Worm (Caenorhabditis elegans) whole organism, L4 larva: ENCODE results near the gene mam-7.
"Not testable (repeated sequence)": the region's sequence is repeated elsewhere in the genome, so short reads cannot be mapped to it uniquely, and the experiment has no call there.

Source experiments
- D1046.2 ChIP-seq: fragments of 200-800 bp; sonication (Bioruptor generic); IDR thresholded peaks from 2 replicates; pipeline ENCODE4 v1.3.6; 2022; ENCODE audit warnings: missing genetic modification characterization, missing compliant biosample characterization
- F26F4.8 ChIP-seq: fragments of 200-800 bp; sonication (Bioruptor generic); conservative IDR thresholded peaks from 2 replicates; pipeline ENCODE4 v1.3.6; 2022; ENCODE audit warnings: missing genetic modification characterization, missing compliant biosample characterization
- F44E2.7 ChIP-seq: fragments of 200-800 bp; sonication (Bioruptor generic); IDR thresholded peaks from 2 replicates; pipeline ENCODE4 v2.1.2; 2022; ENCODE audit warnings: missing genetic modification characterization, missing compliant biosample characterization
- R02D3.7 ChIP-seq: fragments of 150-350 bp; sonication (generic microtip); optimal IDR thresholded peaks from 3 replicates; lab custom pipeline; 2014; ENCODE audit warnings: missing biosample characterization, missing genetic modification characterization
- Y105C5A.15 ChIP-seq: fragments of 200-800 bp; sonication (Bioruptor generic); IDR thresholded peaks from 2 replicates; pipeline ENCODE4 v1.3.6; 2022; ENCODE audit warnings: missing genetic modification characterization, missing compliant biosample characterization
- Y48G9A.11 ChIP-seq: fragments of 200-800 bp; sonication (Bioruptor generic); IDR thresholded peaks from 2 replicates; pipeline ENCODE4 v1.3.6; 2022; ENCODE audit warnings: missing genetic modification reagents, missing genetic modification characterization, missing compliant biosample characterization
- ZK337.2 ChIP-seq: fragments of 200-800 bp; sonication (Bioruptor generic); IDR thresholded peaks from 2 replicates; pipeline ENCODE4 v1.3.6; 2022; ENCODE audit warnings: missing genetic modification reagents, missing genetic modification characterization, missing compliant biosample characterization
- arid-1 ChIP-seq: fragments of 200-800 bp; sonication (Bioruptor generic); conservative IDR thresholded peaks from 2 replicates; pipeline ENCODE4 v1.3.6; 2022; ENCODE audit warnings: missing genetic modification reagents, missing genetic modification characterization, missing compliant biosample characterization
- ceh-32 ChIP-seq: sonication (generic microtip); optimal IDR thresholded peaks from 2 replicates; lab custom pipeline; 2016; ENCODE audit warnings: mild to moderate bottlenecking, missing genetic modification characterization, missing compliant biosample characterization; ENCODE audit not compliant: poor library complexity
- cey-2 ChIP-seq: sonication (generic microtip); optimal IDR thresholded peaks from 3 replicates; lab custom pipeline; 2017; ENCODE audit warnings: missing genetic modification characterization, mild to moderate bottlenecking, missing compliant biosample characterization, antibody characterized with exemption, borderline replicate concordance; ENCODE audit not compliant: insufficient read depth
- ctbp-1 ChIP-seq: fragments of 200-800 bp; sonication (Bioruptor generic); IDR thresholded peaks from 2 replicates; pipeline ENCODE4 v1.3.6; 2022; ENCODE audit warnings: missing genetic modification reagents, missing genetic modification characterization, missing compliant biosample characterization
- daf-16 ChIP-seq, 3 experiments: sonication (generic microtip); optimal IDR thresholded peaks; 2 replicates each; lab custom pipeline; 2016 to 2017; ENCODE audit warnings: missing genetic modification characterization in 3 of 3, missing genetic modification reagents in 3 of 3, mild to moderate bottlenecking in 2 of 3, missing compliant biosample characterization in 2 of 3, missing biosample characterization in 1 of 3, moderate library complexity in 1 of 3
- dmd-8 ChIP-seq: fragments of 200-800 bp; sonication (Bioruptor generic); IDR thresholded peaks from 2 replicates; pipeline ENCODE4 v1.3.6; 2022; ENCODE audit warnings: missing genetic modification characterization, missing compliant biosample characterization
- fos-1 ChIP-seq: fragments of 150-350 bp; optimal IDR thresholded peaks from 2 replicates; lab custom pipeline; 2014; ENCODE audit warnings: missing biosample characterization, missing genetic modification characterization
- hlh-11 ChIP-seq: fragments of 200-800 bp; sonication (Bioruptor generic); optimal IDR thresholded peaks from 2 replicates; lab custom pipeline; 2018; ENCODE audit warnings: mild to moderate bottlenecking, missing genetic modification characterization, missing compliant biosample characterization
- hlh-30 ChIP-seq: sonication (generic microtip); optimal IDR thresholded peaks from 2 replicates; lab custom pipeline; 2017; ENCODE audit warnings: antibody characterized with exemption, mild to moderate bottlenecking, missing genetic modification characterization, missing compliant biosample characterization; ENCODE audit not compliant: insufficient read depth
- hmg-1.1 ChIP-seq: fragments of 200-800 bp; sonication (Bioruptor generic); IDR thresholded peaks from 2 replicates; pipeline ENCODE4 v1.3.6; 2022; ENCODE audit warnings: missing genetic modification reagents, missing genetic modification characterization, missing compliant biosample characterization
- jun-1 ChIP-seq: fragments of 150-350 bp; optimal IDR thresholded peaks from 2 replicates; lab custom pipeline; 2014; ENCODE audit warnings: missing biosample characterization, missing genetic modification reagents, missing genetic modification characterization
- lim-7 ChIP-seq: fragments of 200-800 bp; sonication (Bioruptor generic); IDR thresholded peaks from 2 replicates; pipeline ENCODE4 v1.3.6; 2022; ENCODE audit warnings: missing genetic modification characterization, missing compliant biosample characterization
- lin-1 ChIP-seq: fragments of 200-800 bp; sonication (Bioruptor generic); IDR thresholded peaks from 2 replicates; pipeline ENCODE4 v1.3.6; 2022; ENCODE audit warnings: missing genetic modification reagents, missing genetic modification characterization, missing compliant biosample characterization
- lin-13 ChIP-seq: fragments of 150-350 bp; optimal IDR thresholded peaks from 2 replicates; lab custom pipeline; 2014; ENCODE audit warnings: missing biosample characterization, missing genetic modification reagents, missing genetic modification characterization
- lin-38 ChIP-seq: fragments of 200-800 bp; sonication (Bioruptor generic); IDR thresholded peaks from 2 replicates; pipeline ENCODE4 v1.3.6; 2022; ENCODE audit warnings: missing genetic modification reagents, missing genetic modification characterization, missing compliant biosample characterization
- lin-39 ChIP-seq: fragments of 150-350 bp; optimal IDR thresholded peaks from 2 replicates; lab custom pipeline; 2014; ENCODE audit warnings: missing biosample characterization, missing genetic modification reagents, missing genetic modification characterization
- lir-3 ChIP-seq: sonication (generic microtip); optimal IDR thresholded peaks from 2 replicates; lab custom pipeline; 2016; ENCODE audit warnings: mild to moderate bottlenecking, missing genetic modification characterization, missing compliant biosample characterization
- madf-5 ChIP-seq, 2 experiments: fragments of 200-800 bp; sonication (Bioruptor generic); IDR thresholded peaks; 2 replicates each; pipeline ENCODE4 v1.3.6; 2022; ENCODE audit warnings: missing compliant biosample characterization in 2 of 2, missing genetic modification characterization in 2 of 2
- madf-9 ChIP-seq: fragments of 200-800 bp; sonication (Bioruptor generic); conservative IDR thresholded peaks from 2 replicates; pipeline ENCODE4 v1.3.6; 2022; ENCODE audit warnings: missing genetic modification reagents, missing genetic modification characterization, missing compliant biosample characterization
- mdl-1 ChIP-seq, 2 experiments: fragments of 150-350 bp in 1 of 2; sonication (generic microtip) in 1 of 2; optimal IDR thresholded peaks; 2 replicates each; lab custom pipeline; 2014 to 2017; ENCODE audit warnings: missing biosample characterization in 2 of 2, missing genetic modification characterization in 2 of 2
- mdt-29 ChIP-seq: fragments of 200-800 bp; sonication (Bioruptor generic); IDR thresholded peaks from 2 replicates; pipeline ENCODE4 v1.3.6; 2022; ENCODE audit warnings: missing genetic modification reagents, missing genetic modification characterization, missing compliant biosample characterization
- mep-1 ChIP-seq: fragments of 150-350 bp; sonication (generic microtip); optimal IDR thresholded peaks from 3 replicates; lab custom pipeline; 2014; ENCODE audit warnings: missing biosample characterization, missing genetic modification characterization
- mes-2 ChIP-seq: sonication (generic microtip); optimal IDR thresholded peaks from 2 replicates; lab custom pipeline; 2016; ENCODE audit warnings: missing genotype, mild to moderate bottlenecking, missing genetic modification characterization, missing compliant biosample characterization; ENCODE audit not compliant: poor library complexity, severe bottlenecking
- mxl-3 ChIP-seq: fragments of 200-800 bp; sonication (Bioruptor generic); optimal IDR thresholded peaks from 2 replicates; lab custom pipeline; 2018; ENCODE audit warnings: mild to moderate bottlenecking, missing genetic modification characterization, missing compliant biosample characterization
- nhr-11 ChIP-seq: fragments of 150-350 bp; optimal IDR thresholded peaks from 2 replicates; lab custom pipeline; 2014; ENCODE audit warnings: missing biosample characterization, missing genetic modification characterization
- nhr-28 ChIP-seq: fragments of 150-350 bp; optimal IDR thresholded peaks from 2 replicates; lab custom pipeline; 2014; ENCODE audit warnings: missing biosample characterization, missing genetic modification characterization
- nhr-42 ChIP-seq: fragments of 200-800 bp; sonication (Bioruptor generic); IDR thresholded peaks from 2 replicates; pipeline ENCODE4 v1.3.6; 2022; ENCODE audit warnings: missing genetic modification characterization, missing compliant biosample characterization
- nhr-48 ChIP-seq: sonication (generic microtip); optimal IDR thresholded peaks from 2 replicates; lab custom pipeline; 2016; ENCODE audit warnings: mild to moderate bottlenecking, missing genetic modification characterization, missing compliant biosample characterization
- pha-4 ChIP-seq, 2 experiments: fragments of 150-350 bp in 1 of 2; fragments of 200-800 bp in 1 of 2; sonication (Bioruptor generic) in 1 of 2; IDR thresholded peaks in 1 of 2; optimal IDR thresholded peaks in 1 of 2; 2 replicates each; pipeline versions ENCODE4 v1.3.6 to Lab custom; 2014 to 2022; ENCODE audit warnings: missing genetic modification characterization in 2 of 2, missing genetic modification reagents in 2 of 2, missing biosample characterization in 1 of 2, missing compliant biosample characterization in 1 of 2
- pqm-1 ChIP-seq: sonication (generic microtip); optimal IDR thresholded peaks from 2 replicates; lab custom pipeline; 2017; ENCODE audit warnings: missing biosample characterization, missing genetic modification characterization
- snpc-1.2 ChIP-seq: fragments of 200-800 bp; sonication (Bioruptor generic); IDR thresholded peaks from 2 replicates; pipeline ENCODE4 v1.3.6; 2022; ENCODE audit warnings: missing genetic modification reagents, missing genetic modification characterization, missing compliant biosample characterization
- spr-1 ChIP-seq: sonication (generic microtip); optimal IDR thresholded peaks from 2 replicates; lab custom pipeline; 2016; ENCODE audit warnings: mild to moderate bottlenecking, missing genetic modification characterization, missing compliant biosample characterization
- tra-1 ChIP-seq: fragments of 200-800 bp; sonication (Bioruptor generic); IDR thresholded peaks from 2 replicates; pipeline ENCODE4 v1.3.6; 2022; ENCODE audit warnings: missing genetic modification reagents, missing genetic modification characterization, missing compliant biosample characterization
- unc-130 ChIP-seq: sonication (generic microtip); optimal IDR thresholded peaks from 2 replicates; lab custom pipeline; 2016; ENCODE audit warnings: missing genetic modification reagents, missing genetic modification characterization, missing compliant biosample characterization
- unc-62 ChIP-seq, 3 experiments: fragments of 150-350 bp in 1 of 3; sonication (generic microtip); optimal IDR thresholded peaks in 2 of 3; peaks in 1 of 3; 1 replicate in 1 of 3; 2 replicates in 2 of 3; lab custom pipeline; 2014 to 2017; ENCODE audit warnings: missing biosample characterization in 3 of 3, missing genetic modification characterization in 3 of 3, missing genetic modification reagents in 3 of 3, missing genotype in 1 of 3
- vab-7 ChIP-seq: fragments of 200-800 bp; sonication (Bioruptor generic); IDR thresholded peaks from 2 replicates; pipeline ENCODE4 v1.3.6; 2022; ENCODE audit warnings: missing genetic modification reagents, missing genetic modification characterization, missing compliant biosample characterization
- zfp-2 ChIP-seq: sonication (generic microtip); optimal IDR thresholded peaks from 2 replicates; lab custom pipeline; 2016; ENCODE audit warnings: mild to moderate bottlenecking, missing genetic modification characterization, missing compliant biosample characterization
- ztf-11 ChIP-seq: fragments of 150-350 bp; optimal IDR thresholded peaks from 2 replicates; lab custom pipeline; 2014; ENCODE audit warnings: missing biosample characterization, missing genetic modification characterization

Gene mam-7

ce11 chrIII:9849111-9849510 lies 43.8 kb upstream of the mam-7 start:
- TF ChIP-seq arid-1 (peak; percentile 63; the same call in 1 of the 2 replicates), madf-5 (GFP tag; IDR thresholded peaks at IDR 0.05; lab: Robert Waterston, UW) (0 out of 4 replicates have a peak, but pooled peaks of 1 of the 2 experiments have one; percentile 17), snpc-1.2 (GFP tag; lab: Robert Waterston, UW) (peak; percentile 73), ZK337.2 (0 out of 2 replicates have a peak, but pooled peaks have one; percentile 48), tra-1 (GFP tag; lab: Robert Waterston, UW) (0 out of 2 replicates have a peak, but pooled peaks have one; percentile 31), lin-38 (GFP tag; lab: Robert Waterston, UW) (peak; percentile 86), pha-4 (GFP tag; IDR thresholded peaks at IDR 0.05; lab: Robert Waterston, UW) (peak; percentile 60; the same call in 1 of the 2 replicates), dmd-8 (GFP tag; lab: Robert Waterston, UW) (peak; percentile 66; the same call in 1 of the 2 replicates), lim-7 (GFP tag; lab: Robert Waterston, UW) (peak; percentile 73), ctbp-1 (GFP tag; lab: Robert Waterston, UW) (peak; percentile 34; the same call in 1 of the 2 replicates), D1046.2 (peak; percentile 59; the same call in 1 of the 2 replicates), Y48G9A.11 (peak; percentile 58), hmg-1.1 (GFP tag; lab: Robert Waterston, UW) (peak; percentile 51; the same call in 1 of the 2 replicates), madf-9 (GFP tag; lab: Robert Waterston, UW) (0 out of 2 replicates have a peak, but pooled peaks have one; percentile 42), F44E2.7 (GFP tag; lab: Robert Waterston, UW) (0 out of 2 replicates have a peak, but pooled peaks have one; percentile 20), vab-7 (GFP tag; lab: Robert Waterston, UW) (peak; percentile 69), mdt-29 (peak; percentile 47; the same call in 1 of the 2 replicates), lin-1 (GFP tag; lab: Robert Waterston, UW) (peak; percentile 28; the same call in 1 of the 2 replicates), F26F4.8 (peak; percentile 54; the same call in 1 of the 2 replicates)
- TF ChIP-seq pha-4 (tag; optimal IDR thresholded peaks at IDR 0.05; lab: Kevin White, UChicago): not testable (repeated sequence)
- TF ChIP-seq, all 104 proteins: peak for 19; not testable (repeated sequence) for 85

ce11 chrIII:9849950-9850349 lies 43.0 kb upstream of the mam-7 start:
- peak; percentile 45 for TF ChIP-seq pqm-1 (tag; lab: Kevin White, UChicago)
- no peak for TF ChIP-seq lir-3 (tag; lab: Kevin White, UChicago)
- TF ChIP-seq zfp-2 (tag; lab: Kevin White, UChicago): no peak
- no peak for TF ChIP-seq F44E2.7 (GFP tag; lab: Robert Waterston, UW)
- no peak for TF ChIP-seq nhr-42
- TF ChIP-seq mdt-29: no peak
- peak in 1 of 2 experiments; percentile 73 for TF ChIP-seq unc-62 (GFP tag; optimal IDR thresholded peaks at IDR 0.05 in 1 of 2; lab: Kevin White, UChicago)
- no peak for TF ChIP-seq unc-62 (tag; optimal IDR thresholded peaks at IDR 0.05; lab: Kevin White, UChicago)
- peak; percentile 6 for TF ChIP-seq mep-1 (tag; lab: Kevin White, UChicago)
- TF ChIP-seq R02D3.7 (tag; lab: Kevin White, UChicago): no peak
- TF ChIP-seq unc-130 (GFP tag; lab: Kevin White, UChicago): no peak
- TF ChIP-seq madf-9 (GFP tag; lab: Robert Waterston, UW): no peak
- 0 out of 2 replicates have a peak, but pooled peaks have one; percentile 43 for TF ChIP-seq tra-1 (GFP tag; lab: Robert Waterston, UW)
- TF ChIP-seq ceh-32 (tag; lab: Kevin White, UChicago): no peak
- no peak for TF ChIP-seq Y105C5A.15
- peak; percentile 58 for TF ChIP-seq hlh-11 (tag; lab: Kevin White, UChicago)
- TF ChIP-seq hlh-30 (tag; lab: Kevin White, UChicago): peak; percentile 57
- peak; percentile 87 for TF ChIP-seq nhr-28 (tag; lab: Kevin White, UChicago)
- TF ChIP-seq fos-1: no peak
- no peak for TF ChIP-seq nhr-11 (tag; lab: Kevin White, UChicago)
- TF ChIP-seq ztf-11 (tag; lab: Kevin White, UChicago): no peak
- TF ChIP-seq jun-1 (tag; lab: Kevin White, UChicago): no peak
- TF ChIP-seq pha-4 (GFP tag; IDR thresholded peaks at IDR 0.05; lab: Robert Waterston, UW): no peak
- no peak for TF ChIP-seq pha-4 (tag; optimal IDR thresholded peaks at IDR 0.05; lab: Kevin White, UChicago)
- TF ChIP-seq lin-13 (GFP tag; lab: Kevin White, UChicago): no peak
- TF ChIP-seq Y48G9A.11: no peak
- no peak for TF ChIP-seq ctbp-1 (GFP tag; lab: Robert Waterston, UW)
- TF ChIP-seq mxl-3 (GFP tag; lab: Kevin White, UChicago): peak; percentile 47
- no peak for TF ChIP-seq mes-2 (tag; lab: Kevin White, UChicago)
- no peak for TF ChIP-seq spr-1 (tag; lab: Kevin White, UChicago)
- no peak for TF ChIP-seq nhr-48 (tag; lab: Kevin White, UChicago)
- no peak for TF ChIP-seq daf-16 (GFP tag; optimal IDR thresholded peaks at IDR 0.05; lab: Kevin White, UChicago)
- TF ChIP-seq daf-16 (tag; optimal IDR thresholded peaks at IDR 0.05; lab: Kevin White, UChicago): peak; percentile 94
- TF ChIP-seq mdl-1 (tag; optimal IDR thresholded peaks at IDR 0.05; lab: Kevin White, UChicago): peak in 1 of 2 experiments; percentile 54
- no peak for TF ChIP-seq lin-39 (tag; lab: Kevin White, UChicago)
- no peak for TF ChIP-seq cey-2 (tag; lab: Kevin White, UChicago)
